Fruit fly (Drosophila melanogaster): Measurements from ENCODE around the gene CG4911.

CG4911 gene

DNA sequence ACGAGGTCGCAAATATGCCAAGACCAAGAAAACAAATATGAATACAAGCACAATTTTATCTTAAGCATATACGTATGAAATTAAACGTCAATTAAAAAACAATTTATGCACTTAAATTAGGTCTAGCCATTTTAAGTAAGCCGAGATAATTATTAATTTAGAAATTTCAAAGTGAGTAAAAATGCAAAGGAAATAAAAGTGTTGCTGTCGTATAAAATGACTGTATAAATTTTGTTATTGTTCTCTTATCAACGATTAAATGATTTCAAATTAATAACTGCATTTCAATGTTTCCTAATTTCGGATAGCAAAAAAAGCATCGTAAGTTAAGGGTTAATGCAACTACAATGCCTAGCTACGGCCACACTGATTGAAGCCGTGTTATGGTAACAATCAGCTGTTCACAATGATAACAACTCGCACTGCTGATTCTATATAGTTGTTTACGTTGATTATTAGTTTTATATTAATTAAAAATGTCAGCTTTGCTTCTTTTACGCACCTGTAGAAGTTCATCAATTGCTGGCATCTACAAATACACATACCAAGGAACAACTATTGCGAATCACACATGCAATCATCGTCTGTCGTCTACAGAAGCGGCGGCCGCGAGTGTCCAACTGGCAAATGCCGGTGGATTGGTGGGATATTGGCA lies at the start of gene CG4911, which contains the start of gene CG4942 (continued):
- TF ChIP-seq CG13775 (GFP tag; optimal IDR thresholded peaks at IDR 0.05) (peak; percentile 80), Deaf1 (tag; optimal IDR thresholded peaks at IDR 0.05) (peak; percentile 28), ewg (GFP tag; optimal IDR thresholded peaks at IDR 0.05) (peak; percentile 49), D19B (GFP tag; optimal IDR thresholded peaks at IDR 0.05) (peak; percentile 60), oc (tag; optimal IDR thresholded peaks at IDR 0.05) (no peak), CG9609 (GFP tag; optimal IDR thresholded peaks at IDR 0.05) (peak; percentile 61), CG4424 (GFP tag; optimal IDR thresholded peaks at IDR 0.05) (peak; percentile 73), CG18262 (tag; optimal IDR thresholded peaks at IDR 0.05) (peak; percentile 75), CG6791 (GFP tag; IDR thresholded peaks at IDR 0.05; ENCODE audit: partially characterized antibody) (peak; percentile 27; the same call in 1 of the 3 replicates), CG30020 (tag; optimal IDR thresholded peaks at IDR 0.05) (peak; percentile 70), ac (GFP tag; optimal IDR thresholded peaks at IDR 0.05) (no peak), dysf (GFP tag; IDR thresholded peaks at IDR 0.05) (peak; percentile 78), Asciz (GFP tag; optimal IDR thresholded peaks at IDR 0.05) (no peak), CG31388 (GFP tag; optimal IDR thresholded peaks at IDR 0.05) (no peak), Dref (GFP tag; IDR thresholded peaks at IDR 0.05) (no peak), CG32767 (GFP tag; IDR thresholded peaks at IDR 0.05) (no peak), zfh1 (GFP tag; IDR thresholded peaks at IDR 0.05) (peak; percentile 69; the same call in 2 of the 3 replicates), Blimp-1 (GFP tag; optimal IDR thresholded peaks at IDR 0.05) (peak; percentile 48), sna (GFP tag; IDR thresholded peaks at IDR 0.05; ENCODE audit: partially characterized antibody) (0 out of 2 replicates have a peak, but pooled peaks have one; percentile 21), tgo (GFP tag; IDR thresholded peaks at IDR 0.05) (peak; percentile 49; the same call in 1 of the 3 replicates), CG6689 (GFP tag; IDR thresholded peaks at IDR 0.05) (peak; percentile 84), gro (GFP tag; optimal IDR thresholded peaks at IDR 0.05) (peak; percentile 56), CG12071 (GFP tag; optimal IDR thresholded peaks at IDR 0.05) (no peak), yki (optimal IDR thresholded peaks at IDR 0.05) (no peak), gfzf (GFP tag; optimal IDR thresholded peaks at IDR 0.05) (peak; percentile 84), Side (GFP tag; optimal IDR thresholded peaks at IDR 0.05) (peak; percentile 47), nerfin-1 (tag; optimal IDR thresholded peaks at IDR 0.05) (peak; percentile 61), Nf-YA (GFP tag; IDR thresholded peaks at IDR 0.05) (0 out of 2 replicates have a peak, but pooled peaks have one; percentile 27), CG1602 (GFP tag; optimal IDR thresholded peaks at IDR 0.05) (peak; percentile 75), sim (GFP tag; IDR thresholded peaks at IDR 0.05) (peak; percentile 28; the same call in 1 of the 2 replicates), CG9817 (tag; optimal IDR thresholded peaks at IDR 0.05) (peak; percentile 77), CG8290 (GFP tag; optimal IDR thresholded peaks at IDR 0.05) (peak; percentile 31), CG8290 (tag; optimal IDR thresholded peaks at IDR 0.05) (peak in 1 of 2 experiments; percentile 55), D19A (tag; optimal IDR thresholded peaks at IDR 0.05) (peak; percentile 47), CG2129 (GFP tag; IDR thresholded peaks at IDR 0.05; ENCODE audit: partially characterized antibody) (no peak), CG16813 (GFP tag; IDR thresholded peaks at IDR 0.05; ENCODE audit: partially characterized antibody) (no peak; the same call in 2 of the 3 replicates), caup (GFP tag; optimal IDR thresholded peaks at IDR 0.05; ENCODE audit: severe bottlenecking) (peak; percentile 33), cwo (GFP tag; optimal IDR thresholded peaks at IDR 0.05) (no peak), fd102C (GFP tag; optimal IDR thresholded peaks at IDR 0.05) (no peak), lilli (GFP tag; optimal IDR thresholded peaks at IDR 0.05) (peak; percentile 83), CrebB (tag; optimal IDR thresholded peaks at IDR 0.05) (no peak), CG4360 (GFP tag; IDR thresholded peaks at IDR 0.05) (no peak), Camta (GFP tag; optimal IDR thresholded peaks at IDR 0.05) (peak; percentile 76), cad (GFP tag; optimal IDR thresholded peaks at IDR 0.05) (no peak), CG17802 (tag; optimal IDR thresholded peaks at IDR 0.05) (peak; percentile 23), tin (GFP tag; optimal IDR thresholded peaks at IDR 0.05) (peak; percentile 71), CG14667 (GFP tag; IDR thresholded peaks at IDR 0.05) (peak; percentile 61), Scr (GFP tag; IDR thresholded peaks at IDR 0.05; ENCODE audit: partially characterized antibody) (no peak), CG7786 (GFP tag; optimal IDR thresholded peaks at IDR 0.05) (peak; percentile 65)
